Fruit fly (Drosophila melanogaster) whole organism, wandering third instar larva: Measurements from ENCODE around the gene CG6282.

Experiments used
- CG9705 ChIP-seq: fragments of 200-800 bp; sonication (Bioruptor generic); optimal IDR thresholded peaks from 2 replicates; lab custom pipeline; 2018; ENCODE audit warnings: missing biosample characterization, mild to moderate bottlenecking, missing genetic modification characterization
- Dfd ChIP-seq: fragments of >200 bp; optimal IDR thresholded peaks from 2 replicates; lab custom pipeline; 2017; ENCODE audit warnings: missing biosample characterization, missing genetic modification characterization
- Dif ChIP-seq: fragments of 200-275, 200-300 bp; sonication (Bioruptor generic); optimal IDR thresholded peaks from 2 replicates; lab custom pipeline; 2018; ENCODE audit warnings: missing biosample characterization, missing genetic modification characterization; ENCODE audit not compliant: partially characterized antibody
- GATAd ChIP-seq: sonication (Bioruptor generic); optimal IDR thresholded peaks from 2 replicates; lab custom pipeline; 2016; ENCODE audit warnings: missing biosample characterization, missing genetic modification characterization
- HLH106 ChIP-seq: fragments of 200-800 bp; optimal IDR thresholded peaks from 3 replicates; lab custom pipeline; 2019; ENCODE audit warnings: missing biosample characterization, mild to moderate bottlenecking, missing genetic modification characterization, moderate library complexity
- Myc ChIP-seq: fragments of >200 bp; optimal IDR thresholded peaks from 2 replicates; lab custom pipeline; 2017
- OdsH ChIP-seq: fragments of 200-800 bp; sonication (Bioruptor generic); optimal IDR thresholded peaks from 2 replicates; lab custom pipeline; 2016; ENCODE audit warnings: missing biosample characterization, mild to moderate bottlenecking, missing genetic modification characterization
- br ChIP-seq: fragments of 200-800 bp; sonication (Bioruptor generic); optimal IDR thresholded peaks from 2 replicates; lab custom pipeline; 2016; ENCODE audit warnings: missing biosample characterization, missing genetic modification characterization
- dl ChIP-seq, 2 experiments: fragments of 175-275, 200-275 bp in 1 of 2; fragments of 200-275 bp in 1 of 2; sonication (Bioruptor generic); optimal IDR thresholded peaks; lab custom pipeline; 2018; ENCODE audit warnings: mild to moderate bottlenecking in 2 of 2, missing biosample characterization in 2 of 2, missing genetic modification characterization in 2 of 2, moderate library complexity in 2 of 2; ENCODE audit not compliant: partially characterized antibody in 2 of 2, insufficient read depth in 1 of 2
- jim ChIP-seq: fragments of 175-275, 200-325 bp; sonication (Bioruptor generic); optimal IDR thresholded peaks from 2 replicates; lab custom pipeline; 2016; ENCODE audit warnings: missing biosample characterization, mild to moderate bottlenecking, missing genetic modification characterization
- lola ChIP-seq: fragments of >200 bp; optimal IDR thresholded peaks from 2 replicates; lab custom pipeline; 2017; ENCODE audit warnings: missing biosample characterization, missing genetic modification characterization
- pan ChIP-seq: fragments of >200 bp; optimal IDR thresholded peaks from 2 replicates; lab custom pipeline; 2017
- psq ChIP-seq: fragments of 200-800 bp; sonication (Bioruptor generic); optimal IDR thresholded peaks from 3 replicates; lab custom pipeline; 2017; ENCODE audit warnings: missing biosample characterization, mild to moderate bottlenecking, missing genetic modification characterization, moderate library complexity

DNA sequence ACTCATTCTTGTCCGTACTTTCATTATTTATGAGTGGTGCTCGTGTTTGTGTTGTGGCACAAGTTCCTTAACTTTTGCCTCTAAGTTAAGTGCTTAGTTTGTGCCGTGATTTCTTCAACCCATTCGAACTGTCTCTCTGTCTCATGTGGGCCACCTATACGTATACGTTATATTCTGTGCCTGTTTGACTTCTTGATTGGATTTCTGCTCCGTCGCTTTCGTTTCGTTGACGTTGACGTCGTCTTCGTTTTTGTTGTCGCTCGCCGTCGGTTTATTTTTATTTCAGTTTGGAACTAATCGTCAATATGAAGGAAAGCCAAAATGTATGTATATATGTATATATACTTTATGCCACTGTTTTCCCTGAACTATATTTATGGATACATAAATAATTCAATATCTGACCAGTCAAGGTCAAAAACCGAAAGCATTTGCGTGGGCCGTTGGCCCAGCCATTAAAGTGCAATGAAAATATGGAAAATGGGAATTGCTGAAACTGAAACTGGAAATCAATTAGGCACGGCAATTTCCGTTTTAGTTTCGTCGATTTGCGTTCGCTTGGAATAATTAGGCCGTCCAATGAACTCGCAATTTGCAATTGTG lies 22.3 kb upstream of the CG6282 start:
- TF ChIP-seq CG9705 (no peak), GATAd (GFP tag; lab: Kevin White, UChicago) (no peak), Dfd (no peak), jim (GFP tag; lab: Kevin White, UChicago) (no peak), dl (GFP tag; optimal IDR thresholded peaks at IDR 0.05; lab: Kevin White, UChicago; ENCODE audit: insufficient read depth in 1 of 2, partially characterized antibody in 2 of 2) (no peak), lola (no peak), Myc (lab: Kevin White, UChicago) (no peak), HLH106 (no peak), Dif (GFP tag; lab: Kevin White, UChicago) (no peak), pan (lab: Kevin White, UChicago) (no peak), psq (GFP tag; lab: Kevin White, UChicago) (no peak), br (no peak), OdsH (no peak)
